Worm (Caenorhabditis elegans) whole organism, L1 larva: ENCODE data around the gene F46B6.13.
A peak's percentile ranks its signal among the peaks of the same experiment; 100 is the strongest.

Source experiments
- C34B4.2 ChIP-seq: sonication (generic microtip); optimal IDR thresholded peaks from 2 replicates; lab custom pipeline; 2017; ENCODE audit warnings: mild to moderate bottlenecking, missing genetic modification characterization, missing compliant biosample characterization
- Y116A8C.19 ChIP-seq: sonication (generic microtip); optimal IDR thresholded peaks from 2 replicates; lab custom pipeline; 2016; ENCODE audit warnings: missing compliant biosample characterization, missing genetic modification characterization, borderline replicate concordance
- aha-1 ChIP-seq: fragments of 150-350 bp; optimal IDR thresholded peaks from 2 replicates; lab custom pipeline; 2014; ENCODE audit warnings: missing biosample characterization, missing genetic modification characterization
- ceh-82 ChIP-seq, 3 experiments: fragments of 150-350 bp in 1 of 3; sonication (generic microtip) in 2 of 3; optimal IDR thresholded peaks; 2 replicates each; lab custom pipeline; 2014 to 2017; ENCODE audit warnings: missing biosample characterization in 3 of 3, missing genetic modification characterization in 3 of 3
- ceh-90 ChIP-seq: sonication (generic microtip); optimal IDR thresholded peaks from 2 replicates; lab custom pipeline; 2016; ENCODE audit warnings: missing genetic modification characterization, missing compliant biosample characterization
- ces-1 ChIP-seq: fragments of 150-350 bp; optimal IDR thresholded peaks from 2 replicates; lab custom pipeline; 2014; ENCODE audit warnings: missing biosample characterization, missing genetic modification reagents, missing genetic modification characterization
- dpl-1 ChIP-seq, 3 experiments: fragments of 150-350 bp in 2 of 3; sonication (generic microtip) in 1 of 3; optimal IDR thresholded peaks; 2 replicates each; lab custom pipeline; 2014 to 2017; ENCODE audit warnings: missing biosample characterization in 3 of 3, missing genetic modification characterization in 3 of 3, missing genetic modification reagents in 3 of 3
- dsc-1 ChIP-seq: sonication (generic microtip); optimal IDR thresholded peaks from 2 replicates; lab custom pipeline; 2016; ENCODE audit warnings: mild to moderate bottlenecking, missing genetic modification characterization, missing compliant biosample characterization
- efl-1 ChIP-seq, 4 experiments: fragments of 150-350 bp; optimal IDR thresholded peaks in 3 of 4; peaks in 1 of 4; 1 replicate in 1 of 4; 2 replicates in 3 of 4; lab custom pipeline; 2014; ENCODE audit warnings: missing biosample characterization in 2 of 4, missing genetic modification characterization in 2 of 4, missing genetic modification reagents in 2 of 4
- efl-3 ChIP-seq: fragments of 200-800 bp; sonication (Bioruptor generic); optimal IDR thresholded peaks from 2 replicates; lab custom pipeline; 2018; ENCODE audit warnings: mild to moderate bottlenecking, missing genetic modification characterization, missing compliant biosample characterization
- elt-3 ChIP-seq, 6 experiments: fragments of 150-350 bp in 1 of 6; sonication (generic microtip); optimal IDR thresholded peaks; 2 replicates each; lab custom pipeline; 2017 to 2018; ENCODE audit warnings: missing biosample characterization in 6 of 6, missing genetic modification characterization in 6 of 6, inconsistent platforms in 1 of 6
- fkh-10 ChIP-seq: sonication (generic microtip); optimal IDR thresholded peaks from 2 replicates; lab custom pipeline; 2017; ENCODE audit warnings: missing biosample characterization, missing genetic modification reagents, missing genetic modification characterization
- fkh-4 ChIP-seq: sonication (generic microtip); optimal IDR thresholded peaks from 2 replicates; lab custom pipeline; 2016; ENCODE audit warnings: missing compliant biosample characterization, missing genetic modification characterization, borderline replicate concordance
- fkh-8 ChIP-seq: sonication (generic microtip); optimal IDR thresholded peaks from 2 replicates; lab custom pipeline; 2016; ENCODE audit warnings: mild to moderate bottlenecking, missing genetic modification characterization, missing compliant biosample characterization
- fos-1 ChIP-seq: fragments of 150-350 bp; optimal IDR thresholded peaks from 2 replicates; lab custom pipeline; 2014; ENCODE audit warnings: missing biosample characterization, missing genetic modification characterization
- hlh-17 ChIP-seq: fragments of 200-800 bp; sonication (Bioruptor generic); optimal IDR thresholded peaks from 2 replicates; lab custom pipeline; 2018; ENCODE audit warnings: missing genetic modification characterization, mild to moderate bottlenecking, missing compliant biosample characterization, moderate library complexity, borderline replicate concordance
- hlh-4 ChIP-seq: sonication (generic microtip); optimal IDR thresholded peaks from 2 replicates; lab custom pipeline; 2016; ENCODE audit warnings: mild to moderate bottlenecking, missing genetic modification characterization, missing compliant biosample characterization
- jun-1 ChIP-seq: fragments of 150-350 bp; optimal IDR thresholded peaks from 2 replicates; lab custom pipeline; 2014; ENCODE audit warnings: missing biosample characterization, missing genetic modification reagents, missing genetic modification characterization
- lin-14 ChIP-seq: fragments of 200-800 bp; sonication (Bioruptor generic); optimal IDR thresholded peaks from 2 replicates; lab custom pipeline; 2018; ENCODE audit warnings: mild to moderate bottlenecking, missing genetic modification characterization, moderate library complexity, missing compliant biosample characterization
- lin-35 ChIP-seq, 2 experiments: fragments of 150-350 bp; optimal IDR thresholded peaks; 2 replicates each; lab custom pipeline; 2014; ENCODE audit warnings: missing biosample characterization in 2 of 2, missing genetic modification characterization in 2 of 2, missing genetic modification reagents in 2 of 2
- lir-3 ChIP-seq: sonication (generic microtip); optimal IDR thresholded peaks from 2 replicates; lab custom pipeline; 2016; ENCODE audit warnings: mild to moderate bottlenecking, missing genetic modification characterization, moderate library complexity, missing compliant biosample characterization; ENCODE audit not compliant: poor library complexity
- lsy-2 ChIP-seq, 2 experiments: fragments of 150-350 bp; optimal IDR thresholded peaks; 2 replicates each; lab custom pipeline; 2014; ENCODE audit warnings: missing biosample characterization in 2 of 2, missing genetic modification characterization in 2 of 2
- mab-9 ChIP-seq: fragments of 200-800 bp; sonication (Bioruptor generic); IDR thresholded peaks from 2 replicates; pipeline ENCODE4 v1.3.6; 2022; ENCODE audit warnings: missing genetic modification reagents, missing genetic modification characterization, missing compliant biosample characterization
- mdl-1 ChIP-seq, 2 experiments: fragments of 150-350 bp; optimal IDR thresholded peaks; 2 replicates each; lab custom pipeline; 2014 to 2017; ENCODE audit warnings: missing biosample characterization in 2 of 2, missing genetic modification characterization in 2 of 2, inconsistent platforms in 1 of 2
- mef-2 ChIP-seq: fragments of 150-350 bp; optimal IDR thresholded peaks from 2 replicates; lab custom pipeline; 2014; ENCODE audit warnings: missing biosample characterization, missing genetic modification characterization
- nhr-11 ChIP-seq: fragments of 150-350 bp; optimal IDR thresholded peaks from 2 replicates; lab custom pipeline; 2014; ENCODE audit warnings: missing biosample characterization, missing genetic modification characterization
- nhr-12 ChIP-seq: sonication (generic microtip); optimal IDR thresholded peaks from 2 replicates; lab custom pipeline; 2017; ENCODE audit warnings: missing biosample characterization, missing genetic modification characterization
- nhr-237 ChIP-seq: fragments of 150-350 bp; optimal IDR thresholded peaks from 2 replicates; lab custom pipeline; 2014; ENCODE audit warnings: missing biosample characterization, missing genetic modification characterization
- nhr-85 ChIP-seq: sonication (generic microtip); peaks from one replicate; lab custom pipeline; 2016; ENCODE audit warnings: missing genetic modification characterization, inconsistent platforms, missing compliant biosample characterization
- nhr-90 ChIP-seq: sonication (generic microtip); optimal IDR thresholded peaks from 2 replicates; lab custom pipeline; 2016; ENCODE audit warnings: mild to moderate bottlenecking, missing genetic modification characterization, missing compliant biosample characterization; ENCODE audit not compliant: poor library complexity
- pax-3 ChIP-seq: fragments of 200-800 bp; sonication (Bioruptor generic); optimal IDR thresholded peaks from 2 replicates; lab custom pipeline; 2018; ENCODE audit warnings: mild to moderate bottlenecking, missing genetic modification characterization, moderate library complexity, missing compliant biosample characterization
- snpc-4 ChIP-seq: fragments of 150-350 bp; optimal IDR thresholded peaks from 2 replicates; lab custom pipeline; 2014; ENCODE audit warnings: missing biosample characterization, missing genetic modification characterization
- sox-4 ChIP-seq: sonication (generic microtip); optimal IDR thresholded peaks from 2 replicates; lab custom pipeline; 2016; ENCODE audit warnings: missing genetic modification characterization, missing compliant biosample characterization
- tbx-2 ChIP-seq: sonication (generic microtip); optimal IDR thresholded peaks from 2 replicates; lab custom pipeline; 2016; ENCODE audit warnings: missing genetic modification characterization, missing compliant biosample characterization
- unc-130 ChIP-seq: fragments of 150-350 bp; optimal IDR thresholded peaks from 2 replicates; lab custom pipeline; 2017; ENCODE audit warnings: missing biosample characterization, missing genetic modification characterization, inconsistent platforms
- unc-30 ChIP-seq: sonication (generic microtip); optimal IDR thresholded peaks from 2 replicates; lab custom pipeline; 2017; ENCODE audit warnings: missing biosample characterization, missing genetic modification characterization
- unc-86 ChIP-seq: sonication (generic microtip); optimal IDR thresholded peaks from 2 replicates; lab custom pipeline; 2016; ENCODE audit warnings: missing genetic modification characterization, missing compliant biosample characterization
- vab-15 ChIP-seq: sonication (generic microtip); optimal IDR thresholded peaks from 2 replicates; lab custom pipeline; 2017; ENCODE audit warnings: missing genotype, mild to moderate bottlenecking, missing genetic modification characterization, missing compliant biosample characterization
- ztf-4 ChIP-seq: fragments of 150-350 bp; optimal IDR thresholded peaks from 2 replicates; lab custom pipeline; 2014; ENCODE audit warnings: missing biosample characterization, missing genetic modification characterization

F46B6.13 gene

DNA sequence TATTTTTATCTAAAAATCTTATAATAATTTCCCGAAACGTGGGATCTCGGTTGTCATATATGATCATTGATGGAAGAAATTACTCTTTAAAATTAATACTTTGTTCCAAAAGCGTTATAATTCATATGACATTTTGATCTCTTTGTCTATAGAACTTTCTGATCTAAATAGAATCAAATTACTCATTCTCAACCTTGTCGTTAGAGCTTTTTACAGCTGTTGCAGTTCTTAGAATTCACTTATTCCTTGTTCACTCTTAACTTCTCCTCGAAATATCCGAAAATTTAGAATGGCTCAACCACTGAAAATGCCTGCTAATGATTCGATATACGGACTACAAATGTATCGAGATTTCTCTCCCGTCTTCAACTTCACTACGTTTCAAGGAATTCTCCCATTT, 12.2 kb upstream of the F46B6.13 start, which contains the start of gene sru-29:
Gene sru-29, plus strand, starts transcription at position 301 of the 400 bp plus-strand sequence.
- TF ChIP-seq unc-30 (tag; lab: Kevin White, UChicago) (no peak), hlh-4 (tag; lab: Kevin White, UChicago) (peak; percentile 4)

DNA sequence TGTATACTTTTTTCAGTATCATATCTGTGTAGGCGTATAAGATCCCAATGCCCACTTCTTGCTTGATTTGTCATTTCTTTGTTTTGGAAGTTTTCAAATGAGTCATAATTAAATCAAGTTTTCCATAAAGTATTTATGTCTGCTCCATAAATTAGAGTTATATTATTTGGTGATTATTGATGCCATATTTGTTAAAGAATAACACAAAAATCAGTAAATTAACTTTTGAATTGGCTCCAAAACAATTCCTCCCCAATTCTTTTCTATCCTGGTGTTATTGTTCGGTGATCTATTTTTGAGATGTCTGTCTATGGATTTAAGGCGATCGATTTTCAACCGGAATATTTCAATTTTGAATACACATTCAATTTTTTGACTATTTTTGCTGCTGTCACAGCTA, 6.2 kb upstream of the F46B6.13 start, which contains the start of gene sru-37:
Gene sru-37, plus strand, starts transcription at position 301 of the 400 bp plus-strand sequence.
- no peak for TF ChIP-seq elt-3 (tag; optimal IDR thresholded peaks at IDR 0.05; lab: Kevin White, UChicago)
- no peak for TF ChIP-seq tbx-2 (tag; lab: Kevin White, UChicago)
- TF ChIP-seq mef-2 (tag; lab: Kevin White, UChicago): no peak
- no peak for TF ChIP-seq efl-3
- no peak for TF ChIP-seq nhr-237
- TF ChIP-seq mdl-1 (tag; optimal IDR thresholded peaks at IDR 0.05; lab: Kevin White, UChicago): no peak
- TF ChIP-seq ceh-82 (tag; optimal IDR thresholded peaks at IDR 0.05; lab: Kevin White, UChicago): no peak

- TF ChIP-seq nhr-90 (tag; lab: Kevin White, UChicago) (no peak), efl-1 (optimal IDR thresholded peaks at IDR 0.05; lab: Kevin White, UChicago) (no peak), efl-1 (GFP tag; optimal IDR thresholded peaks at IDR 0.05 in 1 of 2; lab: Kevin White, UChicago) (peak in 1 of 2 experiments; percentile 72)
- TF ChIP-seq, all 84 proteins: peak for 1
These were observed 4.2 kb upstream of the F46B6.13 start, which contains the start of gene sru-39 for ce11 chrV:9803176-9803575. Gene sru-39, plus strand, starts transcription at chrV:9803476.

ce11 chrV:9801965-9802364, 3.0 kb upstream of the F46B6.13 start, which contains the start of gene F46B6.10:
Gene F46B6.10, minus strand, starts transcription at chrV:9802065.
- no peak for TF ChIP-seq aha-1
- no peak for TF ChIP-seq ztf-4 (tag; lab: Kevin White, UChicago)
- TF ChIP-seq ceh-90 (tag; lab: Kevin White, UChicago): no peak
- TF ChIP-seq Y116A8C.19 (tag; lab: Kevin White, UChicago): no peak
- no peak for TF ChIP-seq vab-15 (tag; lab: Kevin White, UChicago)
- TF ChIP-seq nhr-85 (tag; lab: Kevin White, UChicago): no peak
- TF ChIP-seq, all 84 proteins: peak for 0

ce11 chrV:9798212-9798611, 764 bp downstream of the F46B6.13 start:
- no peak for TF ChIP-seq hlh-17 (GFP tag; lab: Kevin White, UChicago)
- TF ChIP-seq efl-1 (optimal IDR thresholded peaks at IDR 0.05; lab: Kevin White, UChicago): no peak
- peak in 1 of 2 experiments; percentile 51 for TF ChIP-seq efl-1 (GFP tag; optimal IDR thresholded peaks at IDR 0.05 in 1 of 2; lab: Kevin White, UChicago)
- peak; percentile 87 for TF ChIP-seq dsc-1 (tag; lab: Kevin White, UChicago)
- TF ChIP-seq fos-1 (tag; lab: Kevin White, UChicago): no peak
- peak; percentile 34 for TF ChIP-seq fkh-4 (tag; lab: Kevin White, UChicago)

DNA sequence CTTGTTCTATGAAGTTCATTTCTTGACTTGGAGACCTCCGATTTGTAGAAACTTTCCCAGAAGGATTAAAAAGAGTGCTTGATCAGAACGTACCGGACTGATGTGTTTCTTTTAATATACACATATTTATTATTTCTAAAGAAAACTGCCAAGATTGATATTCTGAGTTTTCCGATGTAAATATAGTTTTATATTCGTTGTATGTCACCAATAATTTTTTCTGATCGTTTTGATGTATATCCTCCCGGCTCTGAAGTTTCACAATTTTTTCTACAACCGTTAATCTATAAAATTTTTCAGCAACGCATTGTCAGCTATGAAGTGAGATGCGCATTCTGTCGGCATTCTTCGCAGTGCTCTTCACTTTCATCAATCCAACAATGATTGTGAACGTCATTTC, 2.4 kb downstream of the F46B6.13 start, which contains the start of gene F46B6.9:
Gene F46B6.9, plus strand, starts transcription at position 301 of the 400 bp plus-strand sequence.
- TF ChIP-seq hlh-4 (tag; lab: Kevin White, UChicago): no peak
- TF ChIP-seq nhr-11 (tag; lab: Kevin White, UChicago): no peak
- no peak for TF ChIP-seq nhr-12
- TF ChIP-seq lin-14 (GFP tag; lab: Kevin White, UChicago): no peak
- TF ChIP-seq lin-35 (GFP tag; optimal IDR thresholded peaks at IDR 0.05; lab: Kevin White, UChicago): no peak
- no peak for TF ChIP-seq sox-4 (tag; lab: Kevin White, UChicago)
- TF ChIP-seq mdl-1 (tag; optimal IDR thresholded peaks at IDR 0.05; lab: Kevin White, UChicago): no peak
- no peak for TF ChIP-seq unc-130 (tag; lab: Kevin White, UChicago)

DNA sequence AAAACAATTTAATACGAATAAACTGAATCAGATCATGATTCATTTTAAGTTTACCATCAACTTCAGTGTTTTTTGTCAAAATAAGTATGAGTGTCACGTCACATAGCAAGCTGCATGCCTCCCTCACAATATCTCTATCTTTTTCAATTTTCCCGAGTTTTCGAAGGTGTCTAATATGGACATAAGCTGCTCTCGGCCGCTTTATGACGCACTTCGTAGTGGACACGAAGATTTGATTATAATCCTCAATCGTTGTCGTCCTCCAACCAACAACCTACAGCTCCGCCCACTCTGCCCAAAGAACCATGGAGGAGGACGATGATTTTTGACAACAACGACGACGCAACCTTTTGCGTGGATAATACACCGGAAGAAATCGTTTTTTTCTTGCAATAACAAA, 3.0 kb downstream of the F46B6.13 start:
- TF ChIP-seq mdl-1 (tag; optimal IDR thresholded peaks at IDR 0.05; lab: Kevin White, UChicago): no peak
- TF ChIP-seq C34B4.2 (tag; lab: Kevin White, UChicago): no peak
- peak; percentile 24 for TF ChIP-seq fkh-10 (GFP tag; lab: Kevin White, UChicago)
- no peak for TF ChIP-seq dpl-1 (GFP tag; optimal IDR thresholded peaks at IDR 0.05; lab: Kevin White, UChicago)
- no peak for TF ChIP-seq ces-1 (GFP tag; lab: Kevin White, UChicago)
- no peak for TF ChIP-seq efl-3
- no peak for TF ChIP-seq lin-14 (GFP tag; lab: Kevin White, UChicago)
- TF ChIP-seq pax-3 (tag; lab: Kevin White, UChicago): peak; percentile 30
- no peak for TF ChIP-seq snpc-4 (tag; lab: Kevin White, UChicago)
- TF ChIP-seq unc-86: no peak
- no peak for TF ChIP-seq mab-9 (GFP tag; lab: Robert Waterston, UW)
- no peak for TF ChIP-seq nhr-90 (tag; lab: Kevin White, UChicago)
- no peak for TF ChIP-seq lir-3 (tag; lab: Kevin White, UChicago)
- TF ChIP-seq jun-1 (tag; lab: Kevin White, UChicago): no peak
- peak; percentile 52 for TF ChIP-seq fkh-8
- TF ChIP-seq lsy-2 (tag; optimal IDR thresholded peaks at IDR 0.05; lab: Kevin White, UChicago): no peak
